Worm (Caenorhabditis elegans) whole organism, mixed stage, embryonic: ENCODE results near the gene hum-4.

Experiments used
- M03D4.4 ChIP-seq: sonication (generic microtip); optimal IDR thresholded peaks from 2 replicates; lab custom pipeline; 2017; ENCODE audit warnings: mild to moderate bottlenecking, missing genetic modification characterization, missing compliant biosample characterization
- ceh-39 ChIP-seq: fragments of 150-350 bp; optimal IDR thresholded peaks from 2 replicates; lab custom pipeline; 2014; ENCODE audit warnings: missing biosample characterization, missing genetic modification characterization
- elt-3 ChIP-seq: fragments of 150-350 bp; optimal IDR thresholded peaks from 2 replicates; lab custom pipeline; 2014; ENCODE audit warnings: missing biosample characterization, missing genetic modification characterization
- hlh-1 ChIP-seq: fragments of 150-350 bp; optimal IDR thresholded peaks from 2 replicates; lab custom pipeline; 2014; ENCODE audit warnings: missing biosample characterization, missing genetic modification reagents, missing genetic modification characterization
- mep-1 ChIP-seq: fragments of 150-350 bp; optimal IDR thresholded peaks from 2 replicates; lab custom pipeline; 2017; ENCODE audit warnings: missing biosample characterization, missing genetic modification reagents, missing genetic modification characterization, inconsistent platforms
- mls-2 ChIP-seq: sonication (generic microtip); optimal IDR thresholded peaks from 2 replicates; lab custom pipeline; 2016; ENCODE audit warnings: mild to moderate bottlenecking, missing genetic modification characterization, moderate library complexity, missing compliant biosample characterization
- nhr-12 ChIP-seq: fragments of 150-350 bp; optimal IDR thresholded peaks from 2 replicates; lab custom pipeline; 2014; ENCODE audit warnings: missing biosample characterization, missing genetic modification characterization
- nhr-237 ChIP-seq: fragments of 150-350 bp; optimal IDR thresholded peaks from 2 replicates; lab custom pipeline; 2014; ENCODE audit warnings: missing biosample characterization, missing genetic modification characterization
- nhr-76 ChIP-seq: sonication (generic microtip); optimal IDR thresholded peaks from 2 replicates; lab custom pipeline; 2017; ENCODE audit warnings: missing biosample characterization, missing genetic modification characterization
- pha-4 ChIP-seq: fragments of 150-350 bp; optimal IDR thresholded peaks from 2 replicates; lab custom pipeline; 2018; ENCODE audit warnings: missing biosample characterization, missing genetic modification reagents, missing genetic modification characterization
- unc-39 ChIP-seq: fragments of 150-350 bp; optimal IDR thresholded peaks from 2 replicates; lab custom pipeline; 2014; ENCODE audit warnings: missing biosample characterization, missing genetic modification characterization
- unc-62 ChIP-seq: fragments of 150-350 bp; optimal IDR thresholded peaks from 2 replicates; lab custom pipeline; 2014; ENCODE audit warnings: missing biosample characterization, missing genetic modification reagents, missing genetic modification characterization
- ztf-11 ChIP-seq: fragments of 150-350 bp; optimal IDR thresholded peaks from 2 replicates; lab custom pipeline; 2014; ENCODE audit warnings: missing biosample characterization, missing genetic modification characterization

DNA sequence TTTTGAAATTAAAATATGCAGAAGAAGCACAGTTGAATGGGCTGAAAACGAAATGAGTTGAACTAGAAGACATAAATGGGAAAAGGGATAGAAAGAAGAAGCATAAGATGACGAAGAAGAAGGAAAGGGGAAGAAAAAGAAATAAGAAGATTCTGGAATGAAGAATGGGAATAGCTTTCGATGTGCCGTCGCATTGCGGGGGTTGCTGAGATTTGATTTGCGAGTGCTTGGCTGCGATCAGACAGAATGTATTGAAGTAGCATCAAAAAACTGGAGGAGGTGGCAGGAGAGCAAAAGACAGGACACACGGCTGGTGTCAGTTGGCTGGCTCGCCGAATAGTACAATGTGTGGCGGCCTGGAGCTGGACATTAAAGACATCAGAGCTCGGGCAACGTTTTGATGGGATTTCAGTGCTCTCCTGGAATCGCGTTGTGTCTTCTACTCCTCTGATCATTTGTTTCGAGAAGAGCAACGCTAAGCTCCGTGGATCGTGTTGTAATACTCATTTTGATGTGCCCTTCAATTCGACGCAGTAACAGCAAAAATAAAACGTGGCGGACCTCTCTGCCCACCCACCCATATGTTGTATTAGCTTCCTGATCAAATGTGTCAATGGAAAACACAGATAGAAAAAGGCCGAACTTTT is 54.1 kb downstream of the hum-4 start:
- no peak for TF ChIP-seq elt-3 (tag; lab: Kevin White, UChicago)
- peak; percentile 85 for TF ChIP-seq hlh-1
- TF ChIP-seq unc-62, result peak; percentile 63
- no peak for TF ChIP-seq unc-39
- TF ChIP-seq mep-1 (tag; lab: Kevin White, UChicago), result no peak
- no peak for TF ChIP-seq pha-4
- peak; percentile 7 for TF ChIP-seq M03D4.4 (tag; lab: Kevin White, UChicago)
- TF ChIP-seq ztf-11 (tag; lab: Kevin White, UChicago), result no peak
- TF ChIP-seq ceh-39 (tag; lab: Kevin White, UChicago), result no peak
- no peak for TF ChIP-seq mls-2 (tag; lab: Kevin White, UChicago)
- no peak for TF ChIP-seq nhr-237 (tag; lab: Kevin White, UChicago)
- no peak for TF ChIP-seq nhr-76
- no peak for TF ChIP-seq nhr-12 (tag; lab: Kevin White, UChicago)
